Fruit fly (Drosophila melanogaster) whole organism, embryonic: ENCODE data around the gene eIF3i.

Experiments
- Ada2b ChIP-seq: fragments of 200-800 bp; sonication (Bioruptor generic); IDR thresholded peaks from 2 replicates; pipeline ENCODE4 v1.3.6; 2022; ENCODE audit warnings: missing biosample characterization, missing genetic modification characterization
- Aef1 ChIP-seq: fragments of 200-800 bp; sonication (Bioruptor generic); IDR thresholded peaks from 3 replicates; pipeline ENCODE4 v1.3.6; 2022; ENCODE audit warnings: missing biosample characterization, missing genetic modification characterization
- Bdp1 ChIP-seq: fragments of 200-800 bp; sonication (Bioruptor generic); optimal IDR thresholded peaks from 3 replicates; lab custom pipeline; 2016; ENCODE audit warnings: missing biosample characterization, missing genetic modification characterization
- Blimp-1 ChIP-seq: fragments of 200-800 bp; sonication (Bioruptor generic); optimal IDR thresholded peaks from 3 replicates; lab custom pipeline; 2018; ENCODE audit warnings: missing biosample characterization, missing genetic modification characterization, mild to moderate bottlenecking, moderate library complexity, missing genetic modification reagents
- CG11093 ChIP-seq: fragments of 200-800 bp; sonication (Bioruptor generic); IDR thresholded peaks from 3 replicates; pipeline ENCODE4 v1.3.6; 2022; ENCODE audit warnings: missing biosample characterization, missing genetic modification characterization
- CG11723 ChIP-seq: fragments of 200-800 bp; sonication (Bioruptor generic); optimal IDR thresholded peaks from 2 replicates; lab custom pipeline; 2017; ENCODE audit warnings: missing biosample characterization, mild to moderate bottlenecking, missing genetic modification characterization
- CG12659 ChIP-seq: fragments of 200-800 bp; sonication (Bioruptor generic); optimal IDR thresholded peaks from 3 replicates; lab custom pipeline; 2017; ENCODE audit warnings: mild to moderate bottlenecking, missing biosample characterization, missing genetic modification reagents, missing genetic modification characterization
- CG13424 ChIP-seq: fragments of 200-800 bp; sonication (Bioruptor generic); optimal IDR thresholded peaks from 2 replicates; lab custom pipeline; 2019; ENCODE audit warnings: missing biosample characterization, mild to moderate bottlenecking, missing genetic modification characterization, moderate library complexity
- CG14965 ChIP-seq: fragments of 200-800 bp; sonication (Bioruptor generic); optimal IDR thresholded peaks from 2 replicates; lab custom pipeline; 2016; ENCODE audit warnings: missing biosample characterization, missing genetic modification characterization, borderline replicate concordance
- CG17361 ChIP-seq: fragments of 200-800 bp; sonication (Bioruptor generic); IDR thresholded peaks from 3 replicates; pipeline ENCODE4 v1.3.6; 2022; ENCODE audit warnings: missing biosample characterization, missing genetic modification characterization
- CG2120 ChIP-seq: fragments of 200-800 bp; sonication (Bioruptor generic); optimal IDR thresholded peaks from 3 replicates; lab custom pipeline; 2016; ENCODE audit warnings: missing biosample characterization, missing genetic modification characterization
- CG2875 ChIP-seq: fragments of 200-800 bp; sonication (Bioruptor generic); optimal IDR thresholded peaks from 2 replicates; lab custom pipeline; 2017; ENCODE audit warnings: missing biosample characterization, mild to moderate bottlenecking, missing genetic modification characterization, missing genetic modification reagents
- CG30431 ChIP-seq: fragments of 200-800 bp; sonication (Bioruptor generic); optimal IDR thresholded peaks from 2 replicates; lab custom pipeline; 2017; ENCODE audit warnings: missing biosample characterization, missing genetic modification characterization
- CG4328 ChIP-seq: fragments of 200-800 bp; sonication (Bioruptor generic); optimal IDR thresholded peaks from 3 replicates; lab custom pipeline; 2017; ENCODE audit warnings: missing biosample characterization, missing genetic modification reagents, missing genetic modification characterization
- CG4854 ChIP-seq: fragments of 200-800 bp; sonication (Bioruptor generic); optimal IDR thresholded peaks from 2 replicates; lab custom pipeline; 2016; ENCODE audit warnings: missing biosample characterization, missing genetic modification characterization, inconsistent platforms
- CG5245 ChIP-seq: fragments of 200-800 bp; sonication (Bioruptor generic); optimal IDR thresholded peaks from 3 replicates; lab custom pipeline; 2016; ENCODE audit warnings: missing biosample characterization, missing genetic modification characterization
- CG9817 ChIP-seq: fragments of 200-800 bp; sonication (Bioruptor generic); optimal IDR thresholded peaks from 2 replicates; lab custom pipeline; 2018; ENCODE audit warnings: missing biosample characterization, mild to moderate bottlenecking, missing genetic modification characterization, moderate library complexity
- Dbx ChIP-seq: fragments of 200-800 bp; sonication (Bioruptor generic); IDR thresholded peaks from 3 replicates; pipeline ENCODE4 v1.3.6; 2022; ENCODE audit warnings: missing biosample characterization, missing genetic modification characterization
- Dek ChIP-seq: fragments of 200-800 bp; sonication (Bioruptor generic); optimal IDR thresholded peaks from 3 replicates; lab custom pipeline; 2019; ENCODE audit warnings: missing biosample characterization, mild to moderate bottlenecking, missing genetic modification characterization, moderate library complexity
- Ets97D ChIP-seq: fragments of 200-800 bp; sonication (Bioruptor generic); optimal IDR thresholded peaks from 3 replicates; lab custom pipeline; 2016; ENCODE audit warnings: missing biosample characterization, missing genetic modification characterization
- H15 ChIP-seq: fragments of 200-800 bp; sonication (Bioruptor generic); IDR thresholded peaks from 3 replicates; pipeline ENCODE4 v1.3.6; 2022; ENCODE audit warnings: missing biosample characterization, missing genetic modification characterization
- H2.0 ChIP-seq: fragments of 200-800 bp; sonication (Bioruptor generic); IDR thresholded peaks from 2 replicates; pipeline ENCODE4 v1.3.6; 2022; ENCODE audit warnings: missing biosample characterization, missing genetic modification characterization
- HHEX ChIP-seq: fragments of 200-800 bp; sonication (Bioruptor generic); optimal IDR thresholded peaks from 3 replicates; lab custom pipeline; 2017; ENCODE audit warnings: missing biosample characterization, mild to moderate bottlenecking, missing genetic modification characterization, missing genetic modification reagents
- HLHmδ ChIP-seq: fragments of 200-800 bp; sonication (Bioruptor generic); optimal IDR thresholded peaks from 2 replicates; lab custom pipeline; 2018; ENCODE audit warnings: missing biosample characterization, mild to moderate bottlenecking, missing genetic modification characterization, moderate library complexity
- Hr51 ChIP-seq, 2 experiments: fragments of 200-800 bp; sonication (Bioruptor generic); optimal IDR thresholded peaks; 2 replicates in 1 of 2; 3 replicates in 1 of 2; lab custom pipeline; 2016 to 2018; ENCODE audit warnings: missing biosample characterization in 2 of 2, missing genetic modification characterization in 2 of 2, mild to moderate bottlenecking in 1 of 2, moderate library complexity in 1 of 2
- Jarid2 ChIP-seq: fragments of 200-800 bp; sonication (Bioruptor generic); optimal IDR thresholded peaks from 3 replicates; lab custom pipeline; 2017; ENCODE audit warnings: mild to moderate bottlenecking, missing biosample characterization, missing genetic modification reagents, missing genetic modification characterization
- MBD-R2 ChIP-seq: fragments of 200-800 bp; sonication (Bioruptor generic); IDR thresholded peaks from 2 replicates; pipeline ENCODE4 v1.3.6; 2022; ENCODE audit warnings: missing biosample characterization, missing genetic modification characterization
- Ptx1 ChIP-seq: fragments of 200-800 bp; sonication (Bioruptor generic); IDR thresholded peaks from 2 replicates; pipeline ENCODE4 v1.3.6; 2022; ENCODE audit warnings: missing biosample characterization, missing genetic modification characterization
- Scr ChIP-seq: fragments of 200-800 bp; sonication (Bioruptor generic); IDR thresholded peaks from 2 replicates; pipeline ENCODE4 v1.3.6; 2022; ENCODE audit warnings: missing biosample characterization, missing genetic modification characterization; ENCODE audit not compliant: partially characterized antibody
- Sin3A ChIP-seq: fragments of >200 bp; optimal IDR thresholded peaks from 2 replicates; lab custom pipeline; 2018
- TFAM ChIP-seq: fragments of 200-800 bp; sonication (Bioruptor generic); optimal IDR thresholded peaks from 2 replicates; lab custom pipeline; 2017; ENCODE audit warnings: missing biosample characterization, missing genetic modification characterization, inconsistent platforms
- Xbp1 ChIP-seq: fragments of 200-800 bp; sonication (Bioruptor generic); optimal IDR thresholded peaks from 3 replicates; lab custom pipeline; 2016; ENCODE audit warnings: missing biosample characterization, mild to moderate bottlenecking, missing genetic modification characterization
- ato ChIP-seq: fragments of 200-800 bp; sonication (Bioruptor generic); IDR thresholded peaks from 2 replicates; pipeline ENCODE4 v1.3.6; 2022; ENCODE audit warnings: missing biosample characterization, missing genetic modification characterization; ENCODE audit not compliant: partially characterized antibody
- ci ChIP-seq: fragments of 200-800 bp; sonication (Bioruptor generic); IDR thresholded peaks from 3 replicates; pipeline ENCODE4 v1.3.6; 2022; ENCODE audit warnings: missing biosample characterization, missing genetic modification characterization
- crc ChIP-seq: fragments of 200-800 bp; sonication (Bioruptor generic); optimal IDR thresholded peaks from 2 replicates; lab custom pipeline; 2016; ENCODE audit warnings: missing biosample characterization, missing genetic modification characterization
- crp ChIP-seq, 2 experiments: fragments of 200-800 bp; sonication (Bioruptor generic); optimal IDR thresholded peaks; 2 replicates in 1 of 2; 3 replicates in 1 of 2; lab custom pipeline; 2017; ENCODE audit warnings: missing biosample characterization in 2 of 2, missing genetic modification characterization in 2 of 2, mild to moderate bottlenecking in 1 of 2, moderate library complexity in 1 of 2
- dan ChIP-seq: fragments of 200-800 bp; sonication (Bioruptor generic); IDR thresholded peaks from 2 replicates; pipeline ENCODE4 v1.3.6; 2022; ENCODE audit warnings: missing biosample characterization, missing genetic modification characterization
- dimm ChIP-seq: fragments of 200-800 bp; sonication (Bioruptor generic); IDR thresholded peaks from 2 replicates; pipeline ENCODE4 v1.3.6; 2022; ENCODE audit warnings: missing biosample characterization, missing genetic modification characterization
- fru ChIP-seq: fragments of >200 bp; optimal IDR thresholded peaks from 2 replicates; lab custom pipeline; 2017
- gce ChIP-seq: fragments of 200-800 bp; sonication (Bioruptor generic); IDR thresholded peaks from 3 replicates; pipeline ENCODE4 v1.3.6; 2022; ENCODE audit warnings: missing biosample characterization, missing genetic modification characterization
- ind ChIP-seq: fragments of 200-800 bp; sonication (Bioruptor generic); optimal IDR thresholded peaks from 3 replicates; lab custom pipeline; 2016; ENCODE audit warnings: missing biosample characterization, missing genetic modification characterization
- klu ChIP-seq: fragments of 200-800 bp; sonication (Bioruptor generic); IDR thresholded peaks from 2 replicates; pipeline ENCODE4 v1.3.6; 2022; ENCODE audit warnings: missing biosample characterization, missing genetic modification characterization
- lov ChIP-seq, 2 experiments: fragments of 200-800 bp in 1 of 2; fragments of >200 bp in 1 of 2; sonication (Bioruptor generic) in 1 of 2; IDR thresholded peaks in 1 of 2; optimal IDR thresholded peaks in 1 of 2; 2 replicates in 1 of 2; 3 replicates in 1 of 2; pipeline versions ENCODE4 v1.3.6 to Lab custom; 2017 to 2022; ENCODE audit warnings: missing biosample characterization in 1 of 2, missing genetic modification characterization in 1 of 2
- pnt ChIP-seq: fragments of 200-800 bp; sonication (Bioruptor generic); optimal IDR thresholded peaks from 3 replicates; lab custom pipeline; 2016; ENCODE audit warnings: missing biosample characterization, missing genetic modification characterization
- sqz ChIP-seq: fragments of 200-800 bp; sonication (Bioruptor generic); optimal IDR thresholded peaks from 3 replicates; lab custom pipeline; 2018; ENCODE audit warnings: missing biosample characterization, mild to moderate bottlenecking, missing genetic modification characterization
- twi ChIP-seq: fragments of 200-800 bp; optimal IDR thresholded peaks from 2 replicates; lab custom pipeline; 2019; ENCODE audit warnings: missing biosample characterization, mild to moderate bottlenecking, missing genetic modification characterization, moderate library complexity
- vfl ChIP-seq: fragments of 200-800 bp; sonication (Bioruptor generic); optimal IDR thresholded peaks from 2 replicates; lab custom pipeline; 2016; ENCODE audit warnings: missing biosample characterization, missing genetic modification characterization

eIF3i gene

DNA sequence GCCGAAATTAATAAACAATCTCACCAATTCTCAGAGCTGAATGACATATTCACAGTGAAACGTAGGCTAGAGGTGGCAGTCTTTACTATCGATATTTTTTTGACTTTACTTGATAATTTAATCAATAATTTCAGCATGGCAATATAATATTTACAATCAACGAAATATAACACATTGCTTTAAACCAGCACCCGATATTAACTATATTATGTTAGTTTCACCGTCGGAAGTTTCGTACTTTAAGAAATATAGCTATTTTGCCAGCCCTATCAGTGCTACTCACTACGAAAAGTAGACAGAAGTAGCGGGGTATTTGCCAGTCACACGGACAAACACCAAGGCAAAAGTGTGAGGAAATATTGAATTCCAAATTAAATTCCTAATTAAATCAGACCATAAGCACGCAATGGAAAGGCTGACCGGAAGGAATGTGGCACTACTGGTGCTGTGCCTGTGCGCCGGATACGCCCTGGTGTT lies 43.2 kb upstream of the eIF3i start, which contains the start of the genes CG31917, Tfb5 and SelT (continued):
- TF ChIP-seq CG11093 (GFP tag; lab: Robert Waterston, UW) (no peak), Ptx1 (GFP tag; lab: Robert Waterston, UW) (peak; percentile 56; the same call in 1 of the 2 replicates), fru (lab: Kevin White, UChicago) (no peak), CG14965 (GFP tag; lab: Kevin White, UChicago) (no peak), Xbp1 (GFP tag; lab: Kevin White, UChicago) (peak; percentile 65)

DNA sequence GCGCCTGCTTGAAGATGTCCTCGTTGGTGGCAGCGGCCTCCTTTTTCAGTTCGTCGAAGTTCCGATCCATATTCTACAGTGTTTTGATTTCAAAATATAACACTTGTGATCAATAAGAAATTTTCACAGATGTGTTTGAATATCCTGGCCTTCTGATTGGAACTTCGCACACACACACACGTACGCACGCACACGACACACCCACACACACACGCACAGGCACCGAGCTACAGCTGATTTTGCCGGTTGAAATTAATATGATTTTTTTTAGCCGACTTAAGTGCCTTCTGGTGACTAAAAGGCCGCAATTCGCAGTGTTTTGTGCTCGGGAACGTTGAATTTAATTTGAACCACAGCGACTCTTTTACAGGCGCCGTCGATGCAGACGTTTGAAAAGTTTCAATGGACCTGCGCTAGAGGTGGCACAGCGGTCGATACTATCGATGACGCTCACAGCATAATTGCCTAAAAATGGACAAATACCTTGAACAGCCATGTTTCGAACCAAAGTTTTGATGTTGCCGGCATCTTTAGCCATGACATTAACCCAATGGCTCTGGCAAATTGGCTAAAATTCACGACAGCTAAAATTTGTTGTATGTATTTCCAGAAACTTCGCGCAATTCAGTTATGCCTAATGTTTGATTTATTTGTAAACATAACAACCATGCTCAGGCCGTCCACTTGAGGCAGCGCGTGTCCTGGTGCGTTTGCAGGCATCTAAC lies 41.9 kb upstream of the eIF3i start, which contains the start of gene Rtnl1:
Gene Rtnl1, minus strand, starts transcription at position 415 of the 725 bp plus-strand sequence.
- TF ChIP-seq Sin3A (lab: Kevin White, UChicago), result peak; percentile 95
- TF ChIP-seq Dbx (GFP tag; lab: Robert Waterston, UW), result peak; percentile 42; the same call in 2 of the 3 replicates
- no peak for TF ChIP-seq Ada2b
- TF ChIP-seq TFAM (GFP tag; lab: Kevin White, UChicago), result no peak
- peak; percentile 50; the same call in 1 of the 3 replicates for TF ChIP-seq CG17361 (GFP tag; lab: Robert Waterston, UW)
- TF ChIP-seq HLHmδ (GFP tag; lab: Kevin White, UChicago), result no peak
- no peak for TF ChIP-seq crc (GFP tag; lab: Kevin White, UChicago)
- TF ChIP-seq Hr51 (GFP tag; optimal IDR thresholded peaks at IDR 0.05; lab: Kevin White, UChicago), result peak; percentile 3 to 15
- peak; percentile 28 for TF ChIP-seq CG13424 (tag; lab: Kevin White, UChicago)
- TF ChIP-seq Ets97D, result peak; percentile 86
- peak; percentile 57; the same call in 2 of the 3 replicates for TF ChIP-seq ci (GFP tag; lab: Robert Waterston, UW)
- no peak for TF ChIP-seq Blimp-1 (GFP tag; lab: Kevin White, UChicago)
- no peak for TF ChIP-seq CG30431 (GFP tag; lab: Kevin White, UChicago)
- no peak for TF ChIP-seq H15 (GFP tag; lab: Robert Waterston, UW)
- TF ChIP-seq CG5245 (GFP tag; lab: Kevin White, UChicago), result no peak
- TF ChIP-seq CG4854, result peak; percentile 2
- no peak for TF ChIP-seq lov (optimal IDR thresholded peaks at IDR 0.05; lab: Kevin White, UChicago)
- no peak for TF ChIP-seq lov (GFP tag; IDR thresholded peaks at IDR 0.05; lab: Robert Waterston, UW)
- no peak for TF ChIP-seq HHEX (GFP tag; lab: Kevin White, UChicago)
- TF ChIP-seq CG2875 (GFP tag; lab: Kevin White, UChicago), result no peak
- peak in 1 of 2 experiments; percentile 77 for TF ChIP-seq crp (GFP tag; optimal IDR thresholded peaks at IDR 0.05; lab: Kevin White, UChicago)
- TF ChIP-seq Scr, result peak; percentile 92
- no peak for TF ChIP-seq twi (tag; lab: Kevin White, UChicago)
- peak; percentile 11 for TF ChIP-seq ind (GFP tag; lab: Kevin White, UChicago)
- TF ChIP-seq dimm, result no peak
- peak; percentile 88 for TF ChIP-seq CG12659 (GFP tag; lab: Kevin White, UChicago)
- TF ChIP-seq klu (GFP tag; lab: Robert Waterston, UW), result no peak
- TF ChIP-seq Jarid2 (GFP tag; lab: Kevin White, UChicago), result peak; percentile 42
- TF ChIP-seq dan (GFP tag; lab: Robert Waterston, UW), result no peak
- TF ChIP-seq MBD-R2, result peak; percentile 80
- no peak for TF ChIP-seq pnt (GFP tag; lab: Kevin White, UChicago)
- no peak for TF ChIP-seq vfl (GFP tag; lab: Kevin White, UChicago)
- TF ChIP-seq ato (GFP tag; lab: Robert Waterston, UW), result peak; percentile 67
- no peak for TF ChIP-seq CG4328
- TF ChIP-seq CG2120 (GFP tag; lab: Kevin White, UChicago), result peak; percentile 47
- TF ChIP-seq sqz, result no peak
- no peak for TF ChIP-seq Bdp1 (GFP tag; lab: Kevin White, UChicago)
- TF ChIP-seq CG11723 (GFP tag; lab: Kevin White, UChicago), result no peak
- no peak for TF ChIP-seq H2.0
- TF ChIP-seq CG9817 (tag; lab: Kevin White, UChicago), result peak; percentile 9
- TF ChIP-seq gce (GFP tag; lab: Robert Waterston, UW), result no peak
- TF ChIP-seq Aef1 (GFP tag; lab: Robert Waterston, UW), result 0 out of 3 replicates have a peak, but pooled peaks have one; percentile 26
- peak; percentile 57 for TF ChIP-seq Dek (tag; lab: Kevin White, UChicago)
